Worm (Caenorhabditis elegans) whole organism, mixed stage, embryonic: ENCODE results near the gene zyg-11.

Source experiments
- M03D4.4 ChIP-seq: sonication (generic microtip); optimal IDR thresholded peaks from 2 replicates; lab custom pipeline; 2017; ENCODE audit warnings: mild to moderate bottlenecking, missing genetic modification characterization, missing compliant biosample characterization
- bed-3 ChIP-seq: fragments of 200-800 bp; sonication (Bioruptor generic); optimal IDR thresholded peaks from 3 replicates; lab custom pipeline; 2018; ENCODE audit warnings: mild to moderate bottlenecking, missing genetic modification characterization, moderate library complexity, missing compliant biosample characterization
- blmp-1 ChIP-seq: fragments of 150-350 bp; optimal IDR thresholded peaks from 2 replicates; lab custom pipeline; 2014; ENCODE audit warnings: missing biosample characterization, missing genetic modification characterization
- ceh-43 ChIP-seq: fragments of 200-800 bp; sonication (Bioruptor generic); optimal IDR thresholded peaks from 2 replicates; lab custom pipeline; 2018; ENCODE audit warnings: mild to moderate bottlenecking, missing genetic modification characterization, moderate library complexity, missing compliant biosample characterization
- ceh-83 ChIP-seq: fragments of 200-800 bp; sonication (Bioruptor generic); optimal IDR thresholded peaks from 2 replicates; lab custom pipeline; 2018; ENCODE audit warnings: mild to moderate bottlenecking, missing genetic modification characterization, missing compliant biosample characterization
- ces-1 ChIP-seq: fragments of 150-350 bp; optimal IDR thresholded peaks from 2 replicates; lab custom pipeline; 2014; ENCODE audit warnings: missing biosample characterization, missing genetic modification reagents, missing genetic modification characterization
- cnd-1 ChIP-seq: fragments of 200-800 bp; sonication (Bioruptor generic); optimal IDR thresholded peaks from 2 replicates; lab custom pipeline; 2018; ENCODE audit warnings: mild to moderate bottlenecking, missing genetic modification characterization, missing compliant biosample characterization
- drap-1 ChIP-seq: fragments of 200-800 bp; sonication (Bioruptor generic); optimal IDR thresholded peaks from 3 replicates; lab custom pipeline; 2018; ENCODE audit warnings: mild to moderate bottlenecking, missing genetic modification characterization, missing compliant biosample characterization
- elt-1 ChIP-seq: sonication (generic microtip); optimal IDR thresholded peaks from 2 replicates; lab custom pipeline; 2017; ENCODE audit warnings: missing genetic modification characterization, mild to moderate bottlenecking, missing compliant biosample characterization, antibody characterized with exemption, moderate library complexity, borderline replicate concordance; ENCODE audit not compliant: insufficient read depth
- elt-3 ChIP-seq: fragments of 150-350 bp; optimal IDR thresholded peaks from 2 replicates; lab custom pipeline; 2014; ENCODE audit warnings: missing biosample characterization, missing genetic modification characterization
- flh-1 ChIP-seq: fragments of 200-800 bp; sonication (Bioruptor generic); optimal IDR thresholded peaks from 2 replicates; lab custom pipeline; 2018; ENCODE audit warnings: mild to moderate bottlenecking, missing genetic modification characterization, moderate library complexity, missing compliant biosample characterization
- ham-2 ChIP-seq: fragments of 200-800 bp; sonication (Bioruptor generic); optimal IDR thresholded peaks from 2 replicates; lab custom pipeline; 2018; ENCODE audit warnings: mild to moderate bottlenecking, missing genetic modification characterization, missing compliant biosample characterization
- hlh-1 ChIP-seq: fragments of 150-350 bp; optimal IDR thresholded peaks from 2 replicates; lab custom pipeline; 2014; ENCODE audit warnings: missing biosample characterization, missing genetic modification reagents, missing genetic modification characterization
- lin-13 ChIP-seq: fragments of 150-350 bp; optimal IDR thresholded peaks from 2 replicates; lab custom pipeline; 2014; ENCODE audit warnings: missing biosample characterization, missing genetic modification characterization
- lin-32 ChIP-seq: fragments of 200-800 bp; sonication (Bioruptor generic); optimal IDR thresholded peaks from 2 replicates; lab custom pipeline; 2018; ENCODE audit warnings: mild to moderate bottlenecking, missing genetic modification characterization, missing compliant biosample characterization
- lsy-2 ChIP-seq: fragments of 150-350 bp; optimal IDR thresholded peaks from 2 replicates; lab custom pipeline; 2014; ENCODE audit warnings: missing biosample characterization, missing genetic modification characterization
- mab-5 ChIP-seq: fragments of 150-350 bp; optimal IDR thresholded peaks from 2 replicates; lab custom pipeline; 2014; ENCODE audit warnings: missing biosample characterization, missing genetic modification characterization
- mep-1 ChIP-seq: fragments of 150-350 bp; optimal IDR thresholded peaks from 2 replicates; lab custom pipeline; 2017; ENCODE audit warnings: missing biosample characterization, missing genetic modification reagents, missing genetic modification characterization, inconsistent platforms
- mls-2 ChIP-seq: sonication (generic microtip); optimal IDR thresholded peaks from 2 replicates; lab custom pipeline; 2016; ENCODE audit warnings: mild to moderate bottlenecking, missing genetic modification characterization, moderate library complexity, missing compliant biosample characterization
- nhr-12 ChIP-seq: fragments of 150-350 bp; optimal IDR thresholded peaks from 2 replicates; lab custom pipeline; 2014; ENCODE audit warnings: missing biosample characterization, missing genetic modification characterization
- nhr-2 ChIP-seq: fragments of 150-350 bp; optimal IDR thresholded peaks from 2 replicates; lab custom pipeline; 2014; ENCODE audit warnings: missing biosample characterization, missing genetic modification characterization
- nhr-237 ChIP-seq: fragments of 150-350 bp; optimal IDR thresholded peaks from 2 replicates; lab custom pipeline; 2014; ENCODE audit warnings: missing biosample characterization, missing genetic modification characterization
- nhr-28 ChIP-seq: fragments of 150-350 bp; optimal IDR thresholded peaks from 2 replicates; lab custom pipeline; 2014; ENCODE audit warnings: missing biosample characterization, missing genetic modification characterization
- nhr-76 ChIP-seq: sonication (generic microtip); optimal IDR thresholded peaks from 2 replicates; lab custom pipeline; 2017; ENCODE audit warnings: missing biosample characterization, missing genetic modification characterization
- pha-4 ChIP-seq: fragments of 150-350 bp; optimal IDR thresholded peaks from 2 replicates; lab custom pipeline; 2018; ENCODE audit warnings: missing biosample characterization, missing genetic modification reagents, missing genetic modification characterization
- sem-2 ChIP-seq: fragments of 200-800 bp; sonication (Bioruptor generic); optimal IDR thresholded peaks from 2 replicates; lab custom pipeline; 2018; ENCODE audit warnings: mild to moderate bottlenecking, missing genetic modification characterization, missing compliant biosample characterization
- snpc-4 ChIP-seq: fragments of 150-350 bp; optimal IDR thresholded peaks from 2 replicates; lab custom pipeline; 2014; ENCODE audit warnings: missing biosample characterization, missing genetic modification characterization
- sptf-1 ChIP-seq: sonication (generic microtip); optimal IDR thresholded peaks from 2 replicates; lab custom pipeline; 2017; ENCODE audit warnings: mild to moderate bottlenecking, missing genetic modification characterization, moderate library complexity, missing compliant biosample characterization
- tbx-8 ChIP-seq: fragments of 200-800 bp; sonication (Bioruptor generic); optimal IDR thresholded peaks from 2 replicates; lab custom pipeline; 2018; ENCODE audit warnings: mild to moderate bottlenecking, missing genetic modification characterization, moderate library complexity, missing compliant biosample characterization
- unc-120 ChIP-seq: sonication (generic microtip); optimal IDR thresholded peaks from 2 replicates; lab custom pipeline; 2017; ENCODE audit warnings: missing genetic modification characterization, missing compliant biosample characterization; ENCODE audit not compliant: poor library complexity, severe bottlenecking
- unc-39 ChIP-seq: fragments of 150-350 bp; optimal IDR thresholded peaks from 2 replicates; lab custom pipeline; 2014; ENCODE audit warnings: missing biosample characterization, missing genetic modification characterization
- zip-8 ChIP-seq: fragments of 150-350 bp; optimal IDR thresholded peaks from 2 replicates; lab custom pipeline; 2014; ENCODE audit warnings: missing biosample characterization, missing genetic modification characterization
- ztf-11 ChIP-seq: fragments of 150-350 bp; optimal IDR thresholded peaks from 2 replicates; lab custom pipeline; 2014; ENCODE audit warnings: missing biosample characterization, missing genetic modification characterization

Gene zyg-11

DNA sequence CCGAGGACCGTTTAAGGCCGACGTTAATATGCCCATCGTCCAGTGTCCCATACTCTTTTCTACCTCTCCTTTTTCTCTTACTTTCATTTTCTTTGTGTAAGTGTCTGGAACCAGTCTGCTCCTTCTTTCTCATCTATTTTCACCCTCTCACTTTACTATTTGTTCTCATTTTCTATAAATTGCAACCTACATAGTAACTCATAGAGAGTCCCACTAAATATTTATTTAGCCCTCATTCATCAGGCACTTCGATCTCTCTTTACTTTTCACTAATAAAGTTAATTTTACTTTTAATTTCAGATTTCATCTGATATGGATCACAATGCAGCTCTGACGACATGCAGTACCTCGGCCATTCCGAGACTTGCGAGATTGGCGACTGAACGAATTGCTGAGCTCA is at the start of gene zyg-11:
zyg-11 (plus strand) TSS at position 301 of the 400 bp plus-strand sequence.
- no peak for TF ChIP-seq flh-1 (GFP tag; lab: Kevin White, UChicago)
- no peak for TF ChIP-seq pha-4 (tag; lab: Kevin White, UChicago)
- no peak for TF ChIP-seq mab-5 (tag; lab: Kevin White, UChicago)
- TF ChIP-seq unc-120 (tag; lab: Kevin White, UChicago), result no peak
- TF ChIP-seq ztf-11, result no peak
- TF ChIP-seq elt-3, result no peak
- no peak for TF ChIP-seq M03D4.4 (tag; lab: Kevin White, UChicago)
- no peak for TF ChIP-seq drap-1
- no peak for TF ChIP-seq ceh-43 (GFP tag; lab: Kevin White, UChicago)
- TF ChIP-seq nhr-28 (tag; lab: Kevin White, UChicago), result no peak
- TF ChIP-seq zip-8, result no peak
- no peak for TF ChIP-seq ces-1 (GFP tag; lab: Kevin White, UChicago)
- no peak for TF ChIP-seq tbx-8 (GFP tag; lab: Kevin White, UChicago)
- no peak for TF ChIP-seq hlh-1 (tag; lab: Kevin White, UChicago)
- no peak for TF ChIP-seq sem-2 (GFP tag; lab: Kevin White, UChicago)
- TF ChIP-seq unc-39 (tag; lab: Kevin White, UChicago), result no peak
- TF ChIP-seq lin-32 (GFP tag; lab: Kevin White, UChicago), result no peak
- TF ChIP-seq mls-2 (tag; lab: Kevin White, UChicago), result no peak
- no peak for TF ChIP-seq blmp-1 (tag; lab: Kevin White, UChicago)
- TF ChIP-seq nhr-2 (tag; lab: Kevin White, UChicago), result no peak

ce11 chrII:7968393-7968792 is 49.1 kb upstream of the zyg-11 start:
- TF ChIP-seq ceh-43 (GFP tag; lab: Kevin White, UChicago), result no peak
- peak; percentile 69 for TF ChIP-seq ces-1 (GFP tag; lab: Kevin White, UChicago)

- TF ChIP-seq mls-2 (tag; lab: Kevin White, UChicago) (no peak), ham-2 (GFP tag; lab: Kevin White, UChicago) (no peak), nhr-76 (tag; lab: Kevin White, UChicago) (no peak), bed-3 (no peak), mep-1 (tag; lab: Kevin White, UChicago) (no peak), nhr-237 (no peak), ceh-43 (GFP tag; lab: Kevin White, UChicago) (no peak), elt-1 (tag; lab: Kevin White, UChicago) (no peak), tbx-8 (GFP tag; lab: Kevin White, UChicago) (no peak), lin-13 (tag; lab: Kevin White, UChicago) (no peak), nhr-2 (tag; lab: Kevin White, UChicago) (no peak), cnd-1 (tag; lab: Kevin White, UChicago) (no peak), lsy-2 (no peak), M03D4.4 (tag; lab: Kevin White, UChicago) (no peak), sem-2 (GFP tag; lab: Kevin White, UChicago) (no peak), mab-5 (tag; lab: Kevin White, UChicago) (no peak), nhr-28 (tag; lab: Kevin White, UChicago) (no peak), ceh-83 (GFP tag; lab: Kevin White, UChicago) (no peak)
Observed at ce11 chrII:7974189-7974823, 43.2 kb upstream of the zyg-11 start.

DNA sequence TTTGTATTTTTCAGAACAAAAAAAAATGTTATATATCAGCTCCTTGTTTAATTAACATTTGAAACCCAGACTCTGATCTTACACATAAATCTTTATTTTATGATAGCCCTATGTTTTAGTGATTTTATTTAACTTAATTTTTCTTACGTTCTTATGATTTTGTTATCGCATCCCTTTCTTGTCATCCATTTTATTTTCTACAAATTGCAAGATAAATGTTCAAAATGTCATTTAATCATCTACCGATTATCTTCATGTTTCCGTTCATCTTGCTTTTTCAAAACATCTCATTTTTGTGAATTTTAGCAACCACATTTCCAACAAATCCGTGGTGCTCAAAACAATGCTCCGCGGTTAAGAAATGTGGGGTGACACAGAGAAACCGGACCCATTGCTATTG is 41.2 kb upstream of the zyg-11 start, which contains the start of gene DH11.5:
DH11.5 (plus strand) TSS at position 301 of the 400 bp plus-strand sequence.
- no peak for TF ChIP-seq nhr-12 (tag; lab: Kevin White, UChicago)
- no peak for TF ChIP-seq elt-3
- TF ChIP-seq lsy-2, result no peak
- no peak for TF ChIP-seq ceh-43 (GFP tag; lab: Kevin White, UChicago)
- no peak for TF ChIP-seq snpc-4
- TF ChIP-seq tbx-8 (GFP tag; lab: Kevin White, UChicago), result no peak
- no peak for TF ChIP-seq elt-1 (tag; lab: Kevin White, UChicago)
- no peak for TF ChIP-seq flh-1 (GFP tag; lab: Kevin White, UChicago)
- no peak for TF ChIP-seq sptf-1
- no peak for TF ChIP-seq mls-2 (tag; lab: Kevin White, UChicago)
- no peak for TF ChIP-seq lin-32 (GFP tag; lab: Kevin White, UChicago)
- no peak for TF ChIP-seq pha-4 (tag; lab: Kevin White, UChicago)
- TF ChIP-seq nhr-76 (tag; lab: Kevin White, UChicago), result no peak
- TF ChIP-seq lin-13 (tag; lab: Kevin White, UChicago), result no peak
- TF ChIP-seq sem-2 (GFP tag; lab: Kevin White, UChicago), result no peak
- TF ChIP-seq M03D4.4 (tag; lab: Kevin White, UChicago), result no peak
- no peak for TF ChIP-seq ces-1 (GFP tag; lab: Kevin White, UChicago)
- no peak for TF ChIP-seq blmp-1 (tag; lab: Kevin White, UChicago)
